Fruit fly (Drosophila melanogaster) whole organism: ENCODE data around the gene CG6847.

ENCODE experiments used
- CG8478 ChIP-seq: fragments of >200 bp; optimal IDR thresholded peaks from 2 replicates; lab custom pipeline; 2018; ENCODE audit warnings: inconsistent platforms
- Dll ChIP-seq: fragments of >200 bp; optimal IDR thresholded peaks from 2 replicates; lab custom pipeline; 2017
- EcR ChIP-seq, 2 experiments: fragments of >200 bp; optimal IDR thresholded peaks; 2 replicates each; lab custom pipeline; 2017; ENCODE audit warnings: missing biosample characterization in 2 of 2, missing genetic modification characterization in 2 of 2, missing genetic modification reagents in 2 of 2
- pan ChIP-seq: fragments of >200 bp; optimal IDR thresholded peaks from 2 replicates; lab custom pipeline; 2017
- psq ChIP-seq: fragments of >200 bp; optimal IDR thresholded peaks from 2 replicates; lab custom pipeline; 2017
- usp ChIP-seq: fragments of >200 bp; optimal IDR thresholded peaks from 2 replicates; lab custom pipeline; 2017; ENCODE audit warnings: missing biosample characterization, missing genetic modification characterization, mixed read lengths

The CG6847 gene

DNA sequence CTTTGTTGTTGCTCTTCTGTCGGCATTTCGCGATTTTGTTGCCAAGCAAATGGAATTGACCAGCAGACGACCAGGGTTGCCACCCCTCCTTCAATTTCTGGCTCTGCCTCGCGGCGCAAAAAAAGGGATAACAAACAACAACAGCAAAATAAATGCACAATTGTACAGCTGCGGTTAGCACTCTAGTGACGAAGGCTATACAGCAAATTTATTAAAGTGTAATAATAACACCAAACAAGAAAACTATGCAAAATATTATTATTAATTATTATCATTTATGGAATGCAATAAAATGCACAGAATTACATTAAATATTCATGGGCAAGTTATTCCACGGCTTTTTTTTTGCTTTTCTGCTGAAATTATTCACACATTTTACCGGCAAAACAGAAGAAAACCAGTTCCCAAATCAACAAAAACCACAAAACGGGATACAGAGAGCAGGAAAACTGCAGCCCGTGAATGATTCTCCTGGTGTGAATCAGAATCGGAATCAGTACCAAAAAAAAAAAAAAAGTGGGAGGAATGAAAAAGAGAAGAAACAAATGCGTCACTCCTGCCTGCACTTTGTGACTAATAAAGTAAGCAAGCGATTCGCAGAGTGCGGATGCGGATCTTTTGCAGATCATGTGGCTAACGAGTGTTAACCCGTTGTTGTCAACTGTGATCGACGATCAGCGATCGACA is 31.9 kb upstream of the CG6847 start:
- TF ChIP-seq Dll (lab: Kevin White, UChicago) (no peak), CG8478 (lab: Kevin White, UChicago) (no peak), pan (lab: Kevin White, UChicago) (no peak)

DNA sequence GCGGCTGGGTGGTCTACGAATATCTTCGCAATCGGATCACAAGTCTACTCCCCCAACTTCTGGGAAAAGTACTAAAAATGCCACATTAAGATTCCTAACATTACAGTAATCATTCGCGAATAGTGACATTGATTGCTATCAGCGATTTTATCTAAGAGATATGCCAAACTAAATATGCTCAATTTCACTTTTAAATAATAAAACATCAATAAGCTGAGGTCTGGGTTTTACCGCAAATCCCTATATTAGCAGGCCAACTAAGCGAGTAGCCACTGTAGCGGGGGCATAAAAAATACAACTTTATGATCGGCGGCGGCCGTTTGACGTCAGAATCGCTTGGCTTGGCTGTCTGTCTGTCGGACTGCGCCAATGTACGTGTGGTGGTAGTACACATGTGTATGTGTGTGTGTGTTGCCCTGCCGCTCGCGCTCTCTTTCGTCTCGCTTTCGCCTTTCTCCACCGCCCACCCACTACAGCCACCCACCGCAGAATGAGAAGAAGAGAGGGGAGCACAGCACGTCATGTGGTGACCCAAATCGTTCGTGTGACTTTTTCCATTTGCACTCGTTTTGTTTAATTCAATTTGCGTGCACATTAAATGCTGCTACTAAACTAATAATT is 30.9 kb upstream of the CG6847 start:
- no peak for TF ChIP-seq psq (lab: Kevin White, UChicago)
- no peak for TF ChIP-seq EcR (GFP tag; optimal IDR thresholded peaks at IDR 0.05; lab: Kevin White, UChicago)
- TF ChIP-seq usp (GFP tag; lab: Kevin White, UChicago), result no peak
- no peak for TF ChIP-seq Dll (lab: Kevin White, UChicago)
- no peak for TF ChIP-seq CG8478 (lab: Kevin White, UChicago)
- no peak for TF ChIP-seq pan (lab: Kevin White, UChicago)

DNA sequence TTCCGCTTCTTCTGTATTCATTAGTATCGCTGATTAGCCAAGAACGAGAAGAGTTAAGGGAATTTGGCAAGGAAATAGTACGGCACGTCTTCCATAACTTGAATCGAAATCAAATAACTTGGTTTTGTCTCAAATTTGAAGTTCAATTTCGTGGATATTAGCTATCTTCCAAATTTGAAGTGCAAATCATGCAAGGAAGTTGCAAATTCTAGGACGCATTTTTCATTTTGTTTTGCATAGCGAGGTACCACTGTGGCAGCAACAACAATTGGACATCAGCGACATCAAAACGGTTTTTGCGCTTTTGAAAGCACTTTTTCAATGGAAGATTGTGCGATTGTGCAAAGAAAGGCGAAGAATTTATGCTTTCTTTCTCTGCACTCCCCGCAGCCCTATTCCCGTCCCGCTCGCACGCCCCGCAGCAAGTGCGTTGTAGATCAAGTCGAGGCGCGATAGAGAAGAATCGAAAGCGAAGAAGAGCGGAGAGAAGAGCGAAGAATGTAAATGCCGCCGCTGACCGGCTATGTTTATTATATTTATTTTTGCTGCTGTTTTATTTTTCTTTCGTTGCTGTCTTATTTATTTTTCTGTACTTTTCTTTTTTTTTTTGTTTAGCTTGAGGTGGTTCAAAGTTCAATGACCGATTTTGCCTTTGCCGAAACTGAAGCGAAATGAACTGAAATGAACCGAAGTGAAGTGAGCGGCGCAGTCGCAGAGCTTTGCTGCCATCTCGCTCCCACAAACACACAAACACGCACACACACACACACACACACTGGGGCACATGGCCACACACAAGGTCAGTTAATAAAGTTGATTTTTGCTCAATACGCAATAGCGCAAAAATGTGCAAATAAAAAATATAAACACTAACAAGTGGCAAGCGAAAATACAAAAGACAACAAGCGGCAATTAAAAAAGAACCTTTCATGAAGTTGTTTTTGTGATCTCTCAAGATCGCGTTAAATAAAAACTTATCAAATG is 29.8 kb upstream of the CG6847 start:
- TF ChIP-seq psq (lab: Kevin White, UChicago) (no peak), EcR (GFP tag; optimal IDR thresholded peaks at IDR 0.05; lab: Kevin White, UChicago) (peak; percentile 54 to 55)

DNA sequence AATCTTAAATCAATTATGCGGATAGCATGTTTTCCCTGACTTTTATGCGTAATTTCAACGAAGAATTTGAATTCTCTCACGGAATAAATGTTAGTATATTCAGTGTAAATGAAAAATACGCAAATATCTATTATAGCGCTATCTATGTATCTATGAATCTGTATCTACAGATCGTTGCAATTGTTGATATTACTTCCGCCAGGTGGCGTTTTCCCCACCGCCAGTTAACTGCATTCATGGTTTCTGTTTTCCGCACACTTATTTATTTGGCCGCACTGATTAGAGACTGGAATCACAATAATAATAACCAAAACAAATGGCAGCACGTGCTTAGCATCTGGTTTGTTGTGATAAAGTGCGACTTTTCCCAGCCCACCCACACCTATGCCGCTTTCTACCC is 28.5 kb upstream of the CG6847 start:
- TF ChIP-seq CG8478 (lab: Kevin White, UChicago), result no peak
- no peak for TF ChIP-seq Dll (lab: Kevin White, UChicago)

DNA sequence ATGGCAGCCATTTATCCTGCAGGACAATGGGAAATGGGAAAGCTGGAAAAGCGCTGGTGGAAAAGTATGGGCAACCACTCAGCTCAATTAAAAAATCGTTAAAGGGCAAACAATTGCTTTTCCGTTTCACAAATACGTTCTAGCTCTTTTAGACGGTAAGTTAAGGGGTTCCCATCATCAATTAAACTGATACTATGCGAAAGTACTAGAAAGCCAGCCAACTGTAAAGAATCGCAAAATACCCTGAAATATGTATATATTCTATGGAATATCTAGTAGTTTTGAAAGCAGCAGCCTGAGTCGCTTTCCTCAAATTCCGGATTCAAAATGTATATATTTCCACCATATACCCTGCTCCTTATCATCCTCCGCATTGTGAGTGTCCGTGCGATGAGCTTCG is 27.8 kb upstream of the CG6847 start, which contains the start of gene CG12985:
CG12985 (plus strand) TSS at position 301 of the 400 bp plus-strand sequence.
- TF ChIP-seq Dll (lab: Kevin White, UChicago), result no peak
- no peak for TF ChIP-seq usp (GFP tag; lab: Kevin White, UChicago)
- no peak for TF ChIP-seq pan (lab: Kevin White, UChicago)
- TF ChIP-seq EcR (GFP tag; optimal IDR thresholded peaks at IDR 0.05; lab: Kevin White, UChicago), result no peak
- no peak for TF ChIP-seq CG8478 (lab: Kevin White, UChicago)
- TF ChIP-seq psq (lab: Kevin White, UChicago), result no peak

DNA sequence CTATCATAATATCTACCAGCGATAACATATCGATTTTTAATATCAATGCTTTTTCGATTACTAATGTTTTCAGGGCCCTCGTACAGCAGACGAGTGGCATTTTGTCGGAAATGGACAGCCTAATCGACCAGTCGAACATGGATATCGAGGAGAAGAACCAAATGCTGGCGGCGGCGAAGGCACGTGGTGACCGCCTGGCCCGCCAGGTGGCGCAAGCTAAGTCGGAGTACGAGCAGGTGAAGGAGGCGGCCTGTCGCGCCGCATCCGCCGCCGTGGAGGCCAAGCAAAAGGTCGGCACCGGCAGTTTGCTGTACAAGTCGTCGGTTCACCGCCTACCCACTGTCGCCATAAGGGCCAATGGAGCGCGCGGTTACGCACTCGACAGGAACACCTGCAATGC is 26.7 kb upstream of the CG6847 start:
- TF ChIP-seq usp (GFP tag; lab: Kevin White, UChicago) (no peak), pan (lab: Kevin White, UChicago) (no peak), EcR (GFP tag; optimal IDR thresholded peaks at IDR 0.05; lab: Kevin White, UChicago) (no peak), Dll (lab: Kevin White, UChicago) (no peak), psq (lab: Kevin White, UChicago) (no peak), CG8478 (lab: Kevin White, UChicago) (no peak)

DNA sequence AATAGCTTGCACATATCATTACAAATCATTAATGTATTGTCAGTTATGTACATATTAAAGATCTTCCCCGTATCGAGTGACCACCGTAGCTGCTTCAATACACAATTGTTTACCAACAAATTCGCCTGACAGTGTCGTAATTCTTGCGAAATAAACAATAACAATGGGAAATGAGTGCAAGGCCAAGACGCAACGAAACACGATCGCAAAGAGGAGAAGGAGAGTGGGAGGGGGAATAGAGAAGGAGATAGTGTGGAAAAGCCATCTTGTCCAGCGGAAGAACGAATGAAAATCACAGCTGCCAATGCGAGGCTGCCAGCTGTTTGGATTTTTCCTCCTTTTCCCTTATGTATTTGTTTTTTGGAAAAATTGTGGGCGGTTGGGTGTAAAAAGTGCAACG is 26.0 kb upstream of the CG6847 start:
- TF ChIP-seq CG8478 (lab: Kevin White, UChicago) (no peak), pan (lab: Kevin White, UChicago) (no peak), Dll (lab: Kevin White, UChicago) (no peak), EcR (GFP tag; optimal IDR thresholded peaks at IDR 0.05; lab: Kevin White, UChicago) (no peak), usp (GFP tag; lab: Kevin White, UChicago) (no peak), psq (lab: Kevin White, UChicago) (no peak)

DNA sequence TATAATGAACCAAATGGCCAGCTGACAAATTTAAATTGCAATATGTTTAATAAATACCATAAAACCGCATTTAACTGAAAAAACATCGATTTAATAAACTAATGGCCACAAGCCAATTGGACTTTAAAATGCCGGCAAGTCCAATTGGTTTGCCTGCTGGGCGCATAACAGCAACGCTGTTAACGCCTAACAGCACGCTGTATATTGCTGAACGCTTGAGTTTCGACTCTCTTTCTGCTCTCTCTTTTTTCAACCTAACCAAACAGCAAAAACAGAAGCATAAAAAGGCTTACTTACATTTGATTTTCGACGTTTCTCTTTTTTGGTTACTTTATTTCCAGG is 25.2 kb upstream of the CG6847 start:
- TF ChIP-seq psq (lab: Kevin White, UChicago) (no peak), CG8478 (lab: Kevin White, UChicago) (no peak), usp (GFP tag; lab: Kevin White, UChicago) (no peak), EcR (GFP tag; optimal IDR thresholded peaks at IDR 0.05; lab: Kevin White, UChicago) (no peak), Dll (lab: Kevin White, UChicago) (no peak), pan (lab: Kevin White, UChicago) (no peak)

DNA sequence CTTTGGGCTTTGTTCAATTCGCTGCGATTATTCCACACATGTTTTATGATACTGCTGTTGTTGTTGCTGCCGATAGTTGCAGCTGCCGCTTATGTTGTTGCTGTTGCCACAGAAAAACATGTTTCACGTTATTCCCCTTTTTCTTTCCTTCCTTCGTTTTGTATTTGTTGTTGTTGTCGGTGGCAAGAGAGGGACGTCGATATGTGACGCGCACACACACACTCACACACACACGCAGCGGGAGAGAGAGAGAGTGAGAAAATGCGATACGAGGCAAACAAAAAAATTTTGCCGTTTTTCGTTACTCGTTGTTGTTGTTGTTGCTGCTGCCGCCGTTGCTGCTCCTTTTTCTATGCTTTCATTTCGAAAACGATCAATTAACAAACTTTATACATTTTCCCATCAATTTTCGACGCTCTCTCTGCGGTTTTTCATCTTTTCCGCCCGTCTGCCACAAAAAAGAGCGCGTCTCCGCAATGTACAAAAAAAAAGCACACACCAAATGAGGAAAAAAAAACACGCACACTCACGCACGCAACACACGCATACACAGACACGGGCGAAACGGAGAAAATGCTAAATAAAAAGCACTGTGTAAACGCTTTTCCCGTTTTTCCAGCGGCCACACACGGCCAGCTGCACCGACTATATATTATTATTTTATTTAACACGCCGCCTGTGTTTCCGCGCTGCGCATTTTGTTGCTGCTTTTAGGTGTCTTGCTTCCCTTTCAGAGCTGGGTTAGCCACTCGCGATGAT is 24.6 kb upstream of the CG6847 start:
- TF ChIP-seq Dll (lab: Kevin White, UChicago) (peak; percentile 52), EcR (GFP tag; optimal IDR thresholded peaks at IDR 0.05; lab: Kevin White, UChicago) (no peak)

DNA sequence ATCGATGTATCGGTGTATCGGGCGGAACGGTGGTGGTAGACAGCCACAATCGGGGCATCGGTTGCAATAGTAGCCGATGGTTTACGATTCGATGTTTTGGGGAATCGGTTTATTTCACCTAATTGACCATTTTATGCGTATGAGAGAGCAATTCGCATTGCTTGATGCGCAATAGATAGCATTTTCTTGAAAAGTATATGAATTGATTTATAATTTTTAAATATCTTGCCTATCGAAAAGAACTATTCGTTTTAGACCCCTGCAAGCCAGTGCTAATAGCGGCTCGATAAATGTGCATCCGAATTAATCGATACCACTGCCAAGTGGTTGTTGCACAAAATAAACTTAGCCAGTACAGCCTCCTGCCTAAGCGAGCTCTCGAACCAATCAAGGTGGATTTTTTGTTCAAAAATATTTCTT is 24.0 kb upstream of the CG6847 start, which contains the start of gene mnb:
mnb (minus strand) TSS at position 15 of the 420 bp plus-strand sequence.
- TF ChIP-seq CG8478 (lab: Kevin White, UChicago) (no peak), Dll (lab: Kevin White, UChicago) (no peak), psq (lab: Kevin White, UChicago) (no peak), EcR (GFP tag; optimal IDR thresholded peaks at IDR 0.05; lab: Kevin White, UChicago) (no peak), usp (GFP tag; lab: Kevin White, UChicago) (no peak), pan (lab: Kevin White, UChicago) (no peak)

DNA sequence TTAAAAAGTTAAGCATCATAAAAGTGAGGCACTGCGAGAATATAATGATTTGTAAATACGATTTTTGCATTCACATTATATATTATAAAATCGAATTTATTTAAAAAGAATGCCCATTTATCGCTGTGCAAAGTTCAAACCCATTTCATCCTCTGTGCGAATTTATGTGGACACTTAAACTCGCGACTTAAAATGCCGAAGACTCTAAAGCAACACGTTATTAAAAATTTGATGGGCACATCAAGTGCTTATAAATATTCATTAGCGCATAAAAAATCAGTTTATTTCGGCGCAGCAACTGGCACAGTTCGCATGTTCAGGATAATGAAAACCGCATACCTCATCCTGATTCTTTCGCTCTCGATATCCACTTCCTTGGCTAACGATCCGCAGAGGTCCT is 23.4 kb upstream of the CG6847 start, which contains the start of gene CG6788:
CG6788 (plus strand) TSS at position 301 of the 400 bp plus-strand sequence.
- no peak for TF ChIP-seq pan (lab: Kevin White, UChicago)
- no peak for TF ChIP-seq CG8478 (lab: Kevin White, UChicago)
- no peak for TF ChIP-seq usp (GFP tag; lab: Kevin White, UChicago)
- TF ChIP-seq EcR (GFP tag; optimal IDR thresholded peaks at IDR 0.05; lab: Kevin White, UChicago), result no peak
- no peak for TF ChIP-seq Dll (lab: Kevin White, UChicago)
- no peak for TF ChIP-seq psq (lab: Kevin White, UChicago)
